Worm (Caenorhabditis elegans): Measurements from ENCODE around the gene snf-11.

Gene snf-11

DNA sequence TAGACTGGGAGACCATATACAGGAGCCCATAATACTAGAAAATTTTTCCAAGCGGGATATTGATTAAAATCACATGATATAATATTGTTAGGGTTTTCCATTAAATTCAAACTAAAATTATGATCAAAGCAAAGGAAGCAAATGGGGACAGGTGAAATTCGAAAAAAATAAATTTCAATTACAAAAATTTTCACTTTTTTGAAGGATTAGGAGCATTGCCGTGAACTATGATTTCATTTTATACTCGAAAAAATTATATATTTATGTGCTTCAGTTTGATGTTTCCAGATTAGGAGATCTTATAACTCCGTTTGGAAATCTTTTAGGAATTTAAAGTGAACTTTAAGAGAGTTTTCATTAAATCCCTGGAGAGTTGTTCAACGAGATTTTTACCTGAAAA is 47.6 kb downstream of the snf-11 start, which contains the start of gene F07B10.7:
F07B10.7 (minus strand) TSS at position 101 of the 400 bp plus-strand sequence.
- TF ChIP-seq ets-4 (tag; optimal IDR thresholded peaks at IDR 0.05) (no peak), ceh-34 (tag; optimal IDR thresholded peaks at IDR 0.05) (no peak), T23F11.4 (GFP tag; optimal IDR thresholded peaks at IDR 0.05) (no peak), mec-3 (tag; optimal IDR thresholded peaks at IDR 0.05; ENCODE audit: borderline replicate concordance) (no peak), pag-3 (tag; optimal IDR thresholded peaks at IDR 0.05; ENCODE audit: borderline replicate concordance) (no peak), K09A11.1 (tag; optimal IDR thresholded peaks at IDR 0.05; ENCODE audit: insufficient read depth) (no peak), ceh-6 (GFP tag; optimal IDR thresholded peaks at IDR 0.05) (no peak), sox-4 (tag; optimal IDR thresholded peaks at IDR 0.05) (no peak), ztf-16 (tag; optimal IDR thresholded peaks at IDR 0.05) (no peak), ceh-9 (tag; optimal IDR thresholded peaks at IDR 0.05) (no peak), madf-2 (tag; optimal IDR thresholded peaks at IDR 0.05) (no peak), tbx-2 (tag; optimal IDR thresholded peaks at IDR 0.05) (no peak), ahr-1 (tag; optimal IDR thresholded peaks at IDR 0.05) (no peak), K02D7.2 (tag; optimal IDR thresholded peaks at IDR 0.05) (no peak), eyg-1 (tag; optimal IDR thresholded peaks at IDR 0.05) (no peak), dmd-4 (tag; optimal IDR thresholded peaks at IDR 0.05; ENCODE audit: borderline replicate concordance) (no peak), rnt-1 (tag; optimal IDR thresholded peaks at IDR 0.05) (no peak), hlh-13 (GFP tag; optimal IDR thresholded peaks at IDR 0.05) (no peak), fkh-6 (tag; optimal IDR thresholded peaks at IDR 0.05) (no peak), sox-2 (GFP tag; IDR thresholded peaks at IDR 0.05) (no peak)

- TF ChIP-seq rnt-1 (tag; optimal IDR thresholded peaks at IDR 0.05) (no peak), ceh-31 (tag; optimal IDR thresholded peaks at IDR 0.05) (no peak), hlh-8 (tag; optimal IDR thresholded peaks at IDR 0.05) (no peak)
Observed at ce11 chrV:11258896-11259295, 49.4 kb downstream of the snf-11 start, which contains the start of gene lgc-36. lgc-36 (minus strand) TSS chrV:11258996.
